Worm (Caenorhabditis elegans): ENCODE data around the gene ufbp-1.

ufbp-1 gene

ce11 chrIII:8446940-8447403 lies 3.6 kb upstream of the ufbp-1 start, which contains the start of gene rpn-3 (continued):
- TF ChIP-seq ztf-4 (tag; optimal IDR thresholded peaks at IDR 0.05) (peak; percentile 98), jun-1 (tag; optimal IDR thresholded peaks at IDR 0.05) (peak; percentile 93), nhr-12 (tag; optimal IDR thresholded peaks at IDR 0.05) (no peak), unc-98 (GFP tag; IDR thresholded peaks at IDR 0.05) (peak; percentile 65; the same call in 1 of the 2 replicates), nhr-11 (tag; optimal IDR thresholded peaks at IDR 0.05) (peak; percentile 93), sox-4 (tag; optimal IDR thresholded peaks at IDR 0.05) (peak; percentile 78), C16A3.4 (tag; optimal IDR thresholded peaks at IDR 0.05) (peak; percentile 99), dsc-1 (tag; optimal IDR thresholded peaks at IDR 0.05) (peak; percentile 98), swsn-7 (tag; optimal IDR thresholded peaks at IDR 0.05) (peak; percentile 98), lin-39 (tag; optimal IDR thresholded peaks at IDR 0.05) (peak; percentile 95), nhr-84 (tag; optimal IDR thresholded peaks at IDR 0.05) (no peak), efl-1 (optimal IDR thresholded peaks at IDR 0.05) (peak; percentile 93 to 95), efl-1 (GFP tag; optimal IDR thresholded peaks at IDR 0.05 in 1 of 2) (peak; percentile 87 to 98), unc-62 (GFP tag; optimal IDR thresholded peaks at IDR 0.05) (no peak), snu-23 (GFP tag; optimal IDR thresholded peaks at IDR 0.05) (peak; percentile 99), unc-86 (tag; optimal IDR thresholded peaks at IDR 0.05) (peak; percentile 95), nhr-47 (tag; optimal IDR thresholded peaks at IDR 0.05) (peak; percentile 98), skn-1 (tag; optimal IDR thresholded peaks at IDR 0.05) (peak; percentile 100), egl-27 (tag; optimal IDR thresholded peaks at IDR 0.05) (peak in 1 of 2 experiments; percentile 30), lin-15B (tag; optimal IDR thresholded peaks at IDR 0.05) (peak; percentile 96), egl-13 (tag; optimal IDR thresholded peaks at IDR 0.05) (peak; percentile 95), snpc-4 (tag; optimal IDR thresholded peaks at IDR 0.05) (peak; percentile 88), nhr-76 (tag; optimal IDR thresholded peaks at IDR 0.05) (peak; percentile 61), zip-4 (GFP tag; optimal IDR thresholded peaks at IDR 0.05) (peak; percentile 89), ztf-11 (tag; optimal IDR thresholded peaks at IDR 0.05) (peak in 1 of 2 experiments; percentile 90), C34B4.2 (tag; optimal IDR thresholded peaks at IDR 0.05) (no peak), unc-130 (tag; optimal IDR thresholded peaks at IDR 0.05) (peak; percentile 98), nhr-28 (tag; optimal IDR thresholded peaks at IDR 0.05) (no peak), F16B12.6 (tag; optimal IDR thresholded peaks at IDR 0.05) (peak; percentile 23), lsy-2 (tag; optimal IDR thresholded peaks at IDR 0.05) (peak; percentile 97), alr-1 (tag; optimal IDR thresholded peaks at IDR 0.05; ENCODE audit: borderline replicate concordance) (no peak), ets-5 (GFP tag; IDR thresholded peaks at IDR 0.05) (no peak), nhr-237 (tag; optimal IDR thresholded peaks at IDR 0.05) (peak; percentile 97), unc-30 (tag; optimal IDR thresholded peaks at IDR 0.05) (no peak), Y116A8C.19 (tag; optimal IDR thresholded peaks at IDR 0.05; ENCODE audit: borderline replicate concordance) (no peak), nhr-19 (GFP tag; conservative IDR thresholded peaks at IDR 0.05) (peak; percentile 97), ceh-8 (GFP tag; optimal IDR thresholded peaks at IDR 0.05) (peak; percentile 85), aha-1 (tag; optimal IDR thresholded peaks at IDR 0.05) (peak; percentile 71), elt-2 (tag; optimal IDR thresholded peaks at IDR 0.05) (peak; percentile 75), fkh-10 (GFP tag; optimal IDR thresholded peaks at IDR 0.05) (peak; percentile 89), ceh-88 (GFP tag; IDR thresholded peaks at IDR 0.05) (peak; percentile 90), ceh-63 (GFP tag; optimal IDR thresholded peaks at IDR 0.05) (no peak), lir-3 (tag; optimal IDR thresholded peaks at IDR 0.05; ENCODE audit: poor library complexity) (peak; percentile 82), sptf-1 (tag; optimal IDR thresholded peaks at IDR 0.05) (no peak), elt-3 (tag; optimal IDR thresholded peaks at IDR 0.05) (peak in 5 of 6 experiments; percentile 27 to 95 (median 90)), hlh-4 (tag; optimal IDR thresholded peaks at IDR 0.05) (no peak), dpl-1 (GFP tag; optimal IDR thresholded peaks at IDR 0.05) (peak; percentile 87 to 89 (median 89)), sup-37 (GFP tag; optimal IDR thresholded peaks at IDR 0.05) (peak; percentile 83), nhr-77 (tag; optimal IDR thresholded peaks at IDR 0.05) (peak; percentile 95), fos-1 (tag; optimal IDR thresholded peaks at IDR 0.05) (peak; percentile 96), ces-1 (GFP tag; optimal IDR thresholded peaks at IDR 0.05) (no peak), nhr-71 (tag; optimal IDR thresholded peaks at IDR 0.05) (peak; percentile 98), ceh-90 (tag; optimal IDR thresholded peaks at IDR 0.05) (peak; percentile 61)
